Fruit fly (Drosophila melanogaster) whole organism, prepupa: Measurements from ENCODE around the gene if.
A peak's percentile ranks its signal among the peaks of the same experiment; 100 is the strongest.

Experiments
- CG10669 ChIP-seq: fragments of 200-800 bp; sonication (Bioruptor generic); optimal IDR thresholded peaks from 3 replicates; lab custom pipeline; 2018; ENCODE audit warnings: missing biosample characterization, mild to moderate bottlenecking, missing genetic modification characterization, moderate library complexity
- CG11294 ChIP-seq: fragments of 200-800 bp; sonication (Bioruptor generic); IDR thresholded peaks from 2 replicates; pipeline ENCODE4 v1.3.6; 2022; ENCODE audit warnings: missing biosample characterization, missing genetic modification characterization
- CG11762 ChIP-seq: fragments of 200-800 bp; sonication (Bioruptor generic); optimal IDR thresholded peaks from 3 replicates; lab custom pipeline; 2016; ENCODE audit warnings: missing biosample characterization, missing genetic modification characterization; ENCODE audit not compliant: insufficient read depth
- CG1621 ChIP-seq: fragments of 200-800 bp; sonication (Bioruptor generic); optimal IDR thresholded peaks from 3 replicates; lab custom pipeline; 2018; ENCODE audit warnings: missing biosample characterization, mild to moderate bottlenecking, missing genetic modification characterization
- CG3032 ChIP-seq: fragments of 200-800 bp; optimal IDR thresholded peaks from 2 replicates; lab custom pipeline; 2019; ENCODE audit warnings: missing biosample characterization, mild to moderate bottlenecking, missing genetic modification characterization, moderate library complexity
- CG31627 ChIP-seq: fragments of 200-800 bp; sonication (Bioruptor generic); optimal IDR thresholded peaks from 3 replicates; lab custom pipeline; 2016; ENCODE audit warnings: missing biosample characterization, missing genetic modification characterization
- CG32006 ChIP-seq: fragments of 200-800 bp; sonication (Bioruptor generic); optimal IDR thresholded peaks from 3 replicates; lab custom pipeline; 2017; ENCODE audit warnings: missing biosample characterization, mild to moderate bottlenecking, missing genetic modification characterization
- CG34406 ChIP-seq: fragments of 200-800 bp; sonication (Bioruptor generic); optimal IDR thresholded peaks from 3 replicates; lab custom pipeline; 2016; ENCODE audit warnings: missing biosample characterization, missing genetic modification characterization
- CG3919 ChIP-seq: fragments of 200-800 bp; sonication (Bioruptor generic); optimal IDR thresholded peaks from 3 replicates; lab custom pipeline; 2016; ENCODE audit warnings: missing biosample characterization, missing genetic modification characterization
- CG4318 ChIP-seq: fragments of 200-800 bp; sonication (Bioruptor generic); optimal IDR thresholded peaks from 3 replicates; lab custom pipeline; 2017; ENCODE audit warnings: missing biosample characterization, mild to moderate bottlenecking, missing genetic modification characterization
- CG6276 ChIP-seq: fragments of 200-800 bp; sonication (Bioruptor generic); optimal IDR thresholded peaks from 2 replicates; lab custom pipeline; 2017; ENCODE audit warnings: missing biosample characterization, mild to moderate bottlenecking, missing genetic modification characterization
- CG6808 ChIP-seq: fragments of 200-800 bp; sonication (Bioruptor generic); optimal IDR thresholded peaks from 3 replicates; lab custom pipeline; 2017; ENCODE audit warnings: missing biosample characterization, missing genetic modification characterization, mild to moderate bottlenecking, moderate library complexity, missing genetic modification reagents
- CG8119 ChIP-seq: fragments of 200-800 bp; sonication (Bioruptor generic); IDR thresholded peaks from 3 replicates; pipeline ENCODE4 v1.3.6; 2022; ENCODE audit warnings: missing biosample characterization, missing genetic modification characterization
- CG8632 ChIP-seq: fragments of 200-800 bp; sonication (Bioruptor generic); optimal IDR thresholded peaks from 3 replicates; lab custom pipeline; 2016; ENCODE audit warnings: missing biosample characterization, missing genetic modification characterization
- CG9139 ChIP-seq: fragments of 200-800 bp; sonication (Bioruptor generic); optimal IDR thresholded peaks from 3 replicates; lab custom pipeline; 2017; ENCODE audit warnings: missing biosample characterization, mild to moderate bottlenecking, missing genetic modification characterization
- Eip78C ChIP-seq: fragments of 200-800 bp; sonication (Bioruptor generic); peaks from one replicate; lab custom pipeline; 2016; ENCODE audit warnings: missing biosample characterization, missing genetic modification characterization
- Ets96B ChIP-seq: fragments of 200-800 bp; optimal IDR thresholded peaks from 2 replicates; lab custom pipeline; 2019; ENCODE audit warnings: missing biosample characterization, mild to moderate bottlenecking, missing genetic modification characterization, moderate library complexity
- Hr38 ChIP-seq: sonication (Bioruptor generic); optimal IDR thresholded peaks from 2 replicates; lab custom pipeline; 2016; ENCODE audit warnings: missing biosample characterization, missing genetic modification characterization
- Hr39 ChIP-seq: fragments of 200-800 bp; sonication (Bioruptor generic); optimal IDR thresholded peaks from 2 replicates; lab custom pipeline; 2016; ENCODE audit warnings: missing biosample characterization, missing genetic modification characterization
- Hr4 ChIP-seq: fragments of 200-800 bp; sonication (Bioruptor generic); optimal IDR thresholded peaks from 3 replicates; lab custom pipeline; 2016; ENCODE audit warnings: missing biosample characterization, missing genetic modification characterization
- Met ChIP-seq: fragments of 200-800 bp; sonication (Bioruptor generic); optimal IDR thresholded peaks from 3 replicates; lab custom pipeline; 2016; ENCODE audit warnings: missing biosample characterization, missing genetic modification characterization
- Sox14 ChIP-seq: fragments of 200-800 bp; sonication (Bioruptor generic); optimal IDR thresholded peaks from 3 replicates; lab custom pipeline; 2016; ENCODE audit warnings: missing biosample characterization, missing genetic modification characterization
- Sox15 ChIP-seq: fragments of 200-800 bp; sonication (Bioruptor generic); optimal IDR thresholded peaks from 3 replicates; lab custom pipeline; 2016; ENCODE audit warnings: missing biosample characterization, missing genetic modification characterization
- achi ChIP-seq: fragments of 200-800 bp; sonication (Bioruptor generic); optimal IDR thresholded peaks from 3 replicates; lab custom pipeline; 2016; ENCODE audit warnings: missing biosample characterization, missing genetic modification characterization
- cyc ChIP-seq: fragments of 200-800 bp; sonication (Bioruptor generic); optimal IDR thresholded peaks from 3 replicates; lab custom pipeline; 2016; ENCODE audit warnings: missing biosample characterization, missing genetic modification characterization
- dsx ChIP-seq: fragments of 200-800 bp; optimal IDR thresholded peaks from 3 replicates; lab custom pipeline; 2019; ENCODE audit warnings: missing biosample characterization, mild to moderate bottlenecking, missing genetic modification characterization, moderate library complexity; ENCODE audit not compliant: poor library complexity, severe bottlenecking
- eg ChIP-seq: fragments of 200-800 bp; sonication (Bioruptor generic); IDR thresholded peaks from 3 replicates; pipeline ENCODE4 v1.3.6; 2022; ENCODE audit warnings: missing biosample characterization, missing genetic modification characterization
- fd59A ChIP-seq: fragments of 200-800 bp; sonication (Bioruptor generic); optimal IDR thresholded peaks from 2 replicates; lab custom pipeline; 2017; ENCODE audit warnings: missing biosample characterization, mild to moderate bottlenecking, missing genetic modification characterization, missing genetic modification reagents
- fkh ChIP-seq: fragments of 200-800 bp; sonication (Bioruptor generic); optimal IDR thresholded peaks from 3 replicates; lab custom pipeline; 2017; ENCODE audit warnings: missing biosample characterization, mild to moderate bottlenecking, missing genetic modification characterization, moderate library complexity
- lz ChIP-seq: fragments of 200-800 bp; sonication (Bioruptor generic); optimal IDR thresholded peaks from 3 replicates; lab custom pipeline; 2016; ENCODE audit warnings: missing biosample characterization, missing genetic modification characterization
- net ChIP-seq: fragments of 200-800 bp; sonication (Bioruptor generic); optimal IDR thresholded peaks from 3 replicates; lab custom pipeline; 2016; ENCODE audit warnings: missing biosample characterization, missing genetic modification characterization
- pdm3 ChIP-seq: fragments of 200-800 bp; sonication (Bioruptor generic); optimal IDR thresholded peaks from 3 replicates; lab custom pipeline; 2016; ENCODE audit warnings: missing biosample characterization, missing genetic modification characterization
- salr ChIP-seq, 2 experiments: fragments of 200-800 bp; sonication (Bioruptor generic); optimal IDR thresholded peaks; 3 replicates each; lab custom pipeline; 2016 to 2018; ENCODE audit warnings: missing biosample characterization in 2 of 2, missing genetic modification characterization in 2 of 2, mild to moderate bottlenecking in 1 of 2
- ss ChIP-seq, 2 experiments: fragments of 200-800 bp; sonication (Bioruptor generic); optimal IDR thresholded peaks; 2 replicates in 1 of 2; 3 replicates in 1 of 2; lab custom pipeline; 2017 to 2018; ENCODE audit warnings: mild to moderate bottlenecking in 2 of 2, missing biosample characterization in 2 of 2, missing genetic modification characterization in 2 of 2, moderate library complexity in 1 of 2
- svp ChIP-seq: fragments of 200-800 bp; sonication (Bioruptor generic); peaks from one replicate; lab custom pipeline; 2016; ENCODE audit warnings: missing biosample characterization, missing genetic modification characterization
- topi ChIP-seq: fragments of 200-800 bp; sonication (Bioruptor generic); optimal IDR thresholded peaks from 3 replicates; lab custom pipeline; 2016; ENCODE audit warnings: missing biosample characterization, missing genetic modification characterization

if gene

DNA sequence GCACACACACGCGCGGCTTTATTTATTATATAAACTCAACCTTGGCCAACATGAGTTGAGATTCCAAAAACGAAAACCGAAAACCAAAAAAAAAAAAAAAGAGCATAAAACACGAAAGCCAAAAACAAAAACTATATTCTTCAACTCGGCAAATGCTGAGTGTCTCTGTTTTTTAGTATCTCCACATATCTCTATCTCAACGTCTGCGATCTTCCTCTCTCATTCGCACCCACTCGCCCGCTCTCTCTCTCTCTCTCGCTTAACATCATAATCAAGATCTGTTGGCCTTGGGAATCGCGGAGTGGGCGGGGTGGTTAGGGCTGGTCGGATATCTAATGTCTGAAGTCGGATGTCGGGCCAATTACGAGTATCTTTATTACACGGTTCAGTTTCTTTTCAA, 3.0 kb downstream of the if start:
- TF ChIP-seq fkh (GFP tag; lab: Kevin White, UChicago), result peak; percentile 17
- TF ChIP-seq lz (GFP tag; lab: Kevin White, UChicago), result no peak

DNA sequence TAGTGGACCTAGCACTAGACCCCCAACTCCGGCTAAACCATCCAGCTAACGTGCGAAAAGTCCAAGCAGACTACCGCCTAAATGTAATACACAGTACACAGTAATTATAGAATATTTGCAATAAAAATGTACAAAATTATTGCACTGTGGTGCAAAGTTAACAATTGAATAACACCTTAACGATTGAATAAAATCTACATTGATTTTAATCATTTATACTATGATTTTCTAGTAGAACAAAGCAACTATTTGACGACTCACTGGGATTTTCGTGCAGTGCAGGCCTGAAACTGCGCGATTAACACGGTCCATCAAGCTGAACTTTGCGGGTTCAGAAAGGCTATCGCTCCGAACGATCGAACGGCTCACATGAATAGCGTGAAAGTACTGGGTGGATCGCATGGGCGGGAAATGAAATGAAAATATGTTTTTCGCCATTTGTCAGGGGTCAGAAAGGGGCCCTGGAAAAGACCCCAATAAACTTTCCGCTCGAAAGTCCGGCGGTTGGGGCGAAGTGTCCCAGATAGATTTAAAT, 5.0 kb downstream of the if start:
- TF ChIP-seq CG32006 (GFP tag; lab: Kevin White, UChicago) (peak; percentile 56), eg (GFP tag; lab: Robert Waterston, UW) (peak; percentile 28; the same call in 1 of the 3 replicates), cyc (GFP tag; lab: Kevin White, UChicago) (no peak), salr (GFP tag; optimal IDR thresholded peaks at IDR 0.05; lab: Kevin White, UChicago) (peak in 1 of 2 experiments; percentile 0), CG10669 (GFP tag; lab: Kevin White, UChicago) (peak; percentile 13), CG3032 (tag; lab: Kevin White, UChicago) (peak; percentile 3), Eip78C (GFP tag; lab: Kevin White, UChicago) (peak; percentile 76), CG9139 (no peak), CG6808 (GFP tag; lab: Kevin White, UChicago) (no peak), dsx (GFP tag; lab: Kevin White, UChicago) (peak; percentile 25), Sox14 (GFP tag; lab: Kevin White, UChicago) (no peak), Ets96B (tag; lab: Kevin White, UChicago) (peak; percentile 3), fd59A (GFP tag; lab: Kevin White, UChicago) (no peak), svp (GFP tag; lab: Kevin White, UChicago) (peak; percentile 96), CG1621 (tag; lab: Kevin White, UChicago) (no peak), CG8119 (GFP tag; lab: Robert Waterston, UW) (0 out of 3 replicates have a peak, but pooled peaks have one; percentile 39), pdm3 (GFP tag; lab: Kevin White, UChicago) (peak; percentile 32), Hr39 (GFP tag; lab: Kevin White, UChicago) (no peak), topi (GFP tag; lab: Kevin White, UChicago) (peak; percentile 28), CG6276 (GFP tag; lab: Kevin White, UChicago) (peak; percentile 40), Hr4 (GFP tag; lab: Kevin White, UChicago) (peak; percentile 29), Sox15 (GFP tag; lab: Kevin White, UChicago) (no peak), lz (GFP tag; lab: Kevin White, UChicago) (no peak), CG34406 (GFP tag; lab: Kevin White, UChicago) (no peak), achi (GFP tag; lab: Kevin White, UChicago) (peak; percentile 9), ss (GFP tag; optimal IDR thresholded peaks at IDR 0.05; lab: Kevin White, UChicago) (no peak), CG3919 (GFP tag; lab: Kevin White, UChicago) (peak; percentile 22)

DNA sequence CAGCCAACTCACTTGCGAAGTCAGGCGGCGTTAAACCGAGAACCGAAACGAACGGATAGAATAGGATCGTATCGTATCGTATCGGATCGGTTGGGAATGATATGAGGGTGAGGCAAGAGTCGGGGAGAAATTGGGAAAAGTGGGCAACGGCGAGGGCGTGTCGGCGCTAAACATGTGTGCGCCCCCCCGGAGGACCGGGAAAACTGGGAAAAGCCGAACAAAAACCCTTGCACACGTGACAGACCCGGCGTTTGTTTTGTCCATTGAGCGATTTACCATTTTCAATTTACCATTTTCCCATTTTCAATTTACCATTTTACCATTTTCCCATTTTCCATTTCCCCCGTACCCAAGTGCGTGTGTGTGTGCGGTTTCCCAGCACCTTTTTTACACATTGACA, 8.2 kb downstream of the if start:
- TF ChIP-seq topi (GFP tag; lab: Kevin White, UChicago) (no peak), net (GFP tag; lab: Kevin White, UChicago) (no peak), Hr38 (GFP tag; lab: Kevin White, UChicago) (no peak), achi (GFP tag; lab: Kevin White, UChicago) (no peak), CG11762 (no peak), CG11294 (GFP tag; lab: Robert Waterston, UW) (no peak), CG31627 (no peak), CG1621 (tag; lab: Kevin White, UChicago) (no peak), CG8119 (GFP tag; lab: Robert Waterston, UW) (no peak), Met (GFP tag; lab: Kevin White, UChicago) (no peak), CG8632 (GFP tag; lab: Kevin White, UChicago) (no peak), CG4318 (GFP tag; lab: Kevin White, UChicago) (no peak), CG10669 (GFP tag; lab: Kevin White, UChicago) (no peak)
